Worm (Caenorhabditis elegans): ENCODE measurements around the gene irld-61.

DNA sequence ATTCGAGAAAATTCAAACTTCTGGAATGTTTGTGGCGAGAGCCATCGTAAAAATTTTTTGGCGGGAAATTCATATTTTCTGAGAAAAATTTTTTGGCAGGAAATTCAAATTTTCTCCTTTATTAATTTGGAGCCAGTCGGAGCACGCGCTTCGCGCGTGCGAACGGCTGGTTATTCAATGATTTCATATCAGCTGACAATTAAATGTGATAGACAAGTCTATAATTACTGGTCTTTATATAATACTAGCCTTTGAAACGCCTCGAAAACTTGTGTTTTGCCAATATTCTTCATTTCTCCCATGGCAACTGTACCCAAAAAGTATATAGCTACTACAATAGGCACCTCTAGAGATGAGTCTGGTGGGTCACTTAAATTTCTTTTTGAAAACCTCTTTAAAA, 9.3 kb upstream of the irld-61 start, which contains the start of gene srw-10:
- TF ChIP-seq ref-1 (GFP tag; conservative IDR thresholded peaks at IDR 0.05) (no peak), cog-1 (tag; optimal IDR thresholded peaks at IDR 0.05) (no peak)
